Worm (Caenorhabditis elegans): ENCODE measurements around the gene M01F1.9.

ce11 chrIII:3540424-3540823 lies 41.6 kb upstream of the M01F1.9 start:
- TF ChIP-seq T23F11.4 (GFP tag; optimal IDR thresholded peaks at IDR 0.05) (no peak), sox-4 (tag; optimal IDR thresholded peaks at IDR 0.05) (no peak), pha-4 (tag; optimal IDR thresholded peaks at IDR 0.05) (no peak), dve-1 (tag; optimal IDR thresholded peaks at IDR 0.05) (no peak), lin-11 (tag; optimal IDR thresholded peaks at IDR 0.05) (no peak), ets-4 (tag; optimal IDR thresholded peaks at IDR 0.05) (peak; percentile 60), pag-3 (tag; optimal IDR thresholded peaks at IDR 0.05; ENCODE audit: borderline replicate concordance) (no peak), unc-55 (GFP tag; optimal IDR thresholded peaks at IDR 0.05) (no peak), fkh-10 (GFP tag; optimal IDR thresholded peaks at IDR 0.05) (no peak), elt-2 (tag; optimal IDR thresholded peaks at IDR 0.05) (peak; percentile 68), rnt-1 (tag; optimal IDR thresholded peaks at IDR 0.05) (peak; percentile 48), nhr-11 (tag; optimal IDR thresholded peaks at IDR 0.05) (no peak), elt-4 (tag; optimal IDR thresholded peaks at IDR 0.05) (no peak)

Measured in whole organism, late embryonic.